Fruit fly (Drosophila melanogaster) whole organism, wandering third instar larva: ENCODE results near the gene CG10862.

Experiments used
- CG32264 ChIP-seq: fragments of 200-800 bp; sonication (Bioruptor generic); optimal IDR thresholded peaks from 2 replicates; lab custom pipeline; 2016; ENCODE audit warnings: missing biosample characterization, missing genetic modification characterization
- Hnf4 ChIP-seq: fragments of 200-800 bp; sonication (Bioruptor generic); optimal IDR thresholded peaks from 2 replicates; lab custom pipeline; 2016; ENCODE audit warnings: missing biosample characterization, mild to moderate bottlenecking, missing genetic modification characterization
- Myc ChIP-seq: fragments of >200 bp; optimal IDR thresholded peaks from 2 replicates; lab custom pipeline; 2017
- OdsH ChIP-seq: fragments of 200-800 bp; sonication (Bioruptor generic); optimal IDR thresholded peaks from 2 replicates; lab custom pipeline; 2016; ENCODE audit warnings: missing biosample characterization, mild to moderate bottlenecking, missing genetic modification characterization
- Sp1 ChIP-seq: fragments of 200-800 bp; sonication (Bioruptor generic); optimal IDR thresholded peaks from 3 replicates; lab custom pipeline; 2019; ENCODE audit warnings: missing biosample characterization, mild to moderate bottlenecking, missing genetic modification characterization, moderate library complexity
- Vsx2 ChIP-seq: fragments of 200-300, 225-300 bp; sonication (Bioruptor generic); optimal IDR thresholded peaks from 2 replicates; lab custom pipeline; 2018; ENCODE audit warnings: missing biosample characterization, missing genetic modification characterization; ENCODE audit not compliant: partially characterized antibody
- br ChIP-seq: fragments of 200-800 bp; sonication (Bioruptor generic); optimal IDR thresholded peaks from 2 replicates; lab custom pipeline; 2016; ENCODE audit warnings: missing biosample characterization, missing genetic modification characterization
- dl ChIP-seq, 2 experiments: fragments of 175-275, 200-275 bp in 1 of 2; fragments of 200-275 bp in 1 of 2; sonication (Bioruptor generic); optimal IDR thresholded peaks; lab custom pipeline; 2018; ENCODE audit warnings: mild to moderate bottlenecking in 2 of 2, missing biosample characterization in 2 of 2, missing genetic modification characterization in 2 of 2, moderate library complexity in 2 of 2; ENCODE audit not compliant: partially characterized antibody in 2 of 2, insufficient read depth in 1 of 2
- fru ChIP-seq: fragments of 200-800 bp; sonication (Bioruptor generic); optimal IDR thresholded peaks from 3 replicates; lab custom pipeline; 2016; ENCODE audit warnings: missing biosample characterization, mild to moderate bottlenecking, missing genetic modification characterization
- lola ChIP-seq: fragments of >200 bp; optimal IDR thresholded peaks from 2 replicates; lab custom pipeline; 2017; ENCODE audit warnings: missing biosample characterization, missing genetic modification characterization
- psq ChIP-seq: fragments of 200-800 bp; sonication (Bioruptor generic); optimal IDR thresholded peaks from 3 replicates; lab custom pipeline; 2017; ENCODE audit warnings: missing biosample characterization, mild to moderate bottlenecking, missing genetic modification characterization, moderate library complexity
- tai ChIP-seq: sonication (Bioruptor generic); optimal IDR thresholded peaks from 2 replicates; lab custom pipeline; 2016; ENCODE audit warnings: missing biosample characterization, missing genetic modification characterization
- usp ChIP-seq: fragments of >200 bp; optimal IDR thresholded peaks from 2 replicates; lab custom pipeline; 2017; ENCODE audit warnings: missing biosample characterization, missing genetic modification characterization

DNA sequence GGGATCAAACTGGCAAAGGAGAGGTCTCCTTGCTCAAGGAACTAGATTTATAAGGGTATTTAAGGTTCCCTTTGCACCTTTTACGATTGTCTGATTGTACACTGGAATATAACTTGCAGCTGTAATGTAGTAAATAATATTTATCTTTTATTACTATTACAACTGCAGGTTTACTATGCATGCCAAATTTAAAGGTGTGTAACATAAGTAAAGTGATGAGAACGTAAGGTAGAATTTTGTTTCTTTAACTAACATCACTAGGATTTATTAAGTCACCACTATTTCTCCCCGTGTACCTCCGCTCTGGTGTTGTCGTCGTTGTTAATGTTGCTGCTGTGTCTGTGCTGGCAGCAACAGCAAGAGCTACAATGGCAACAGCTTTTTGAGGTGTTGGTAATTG is 13.0 kb upstream of the CG10862 start:
- TF ChIP-seq Hnf4 (no peak), CG32264 (no peak), OdsH (GFP tag; lab: Kevin White, UChicago) (no peak), psq (GFP tag; lab: Kevin White, UChicago) (no peak), br (GFP tag; lab: Kevin White, UChicago) (no peak), usp (GFP tag; lab: Kevin White, UChicago) (no peak), Sp1 (GFP tag; lab: Kevin White, UChicago) (no peak), Myc (lab: Kevin White, UChicago) (no peak), tai (no peak), Vsx2 (no peak), lola (GFP tag; lab: Kevin White, UChicago) (no peak), fru (GFP tag; lab: Kevin White, UChicago) (no peak), dl (GFP tag; optimal IDR thresholded peaks at IDR 0.05; lab: Kevin White, UChicago; ENCODE audit: insufficient read depth in 1 of 2, partially characterized antibody in 2 of 2) (no peak)
